Fruit fly (Drosophila melanogaster): ENCODE data around the gene Pak3.

The Pak3 gene

DNA sequence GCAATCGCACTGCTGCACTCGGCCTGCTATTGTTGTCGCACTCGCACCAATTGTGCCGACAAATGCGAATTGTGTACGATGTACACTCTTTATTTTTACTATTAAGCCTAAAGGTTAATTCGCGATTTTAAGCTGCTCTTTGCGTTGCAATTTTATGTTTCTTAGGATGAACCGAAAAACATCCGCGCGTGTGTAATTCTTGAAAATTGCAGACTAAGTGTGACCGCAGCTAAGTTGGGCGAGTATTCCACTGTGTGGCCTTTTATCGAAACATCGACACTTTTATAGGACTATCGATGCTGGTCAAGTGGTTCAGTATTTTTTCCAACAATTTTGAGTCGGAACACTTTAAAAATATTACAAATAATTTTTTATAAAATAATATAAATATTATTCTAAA, at the start of gene Pak3:
TSS of gene Pak3 (minus strand) at position 225 of the 400 bp plus-strand sequence.
- no peak for TF ChIP-seq noc (tag; optimal IDR thresholded peaks at IDR 0.05)

DNA sequence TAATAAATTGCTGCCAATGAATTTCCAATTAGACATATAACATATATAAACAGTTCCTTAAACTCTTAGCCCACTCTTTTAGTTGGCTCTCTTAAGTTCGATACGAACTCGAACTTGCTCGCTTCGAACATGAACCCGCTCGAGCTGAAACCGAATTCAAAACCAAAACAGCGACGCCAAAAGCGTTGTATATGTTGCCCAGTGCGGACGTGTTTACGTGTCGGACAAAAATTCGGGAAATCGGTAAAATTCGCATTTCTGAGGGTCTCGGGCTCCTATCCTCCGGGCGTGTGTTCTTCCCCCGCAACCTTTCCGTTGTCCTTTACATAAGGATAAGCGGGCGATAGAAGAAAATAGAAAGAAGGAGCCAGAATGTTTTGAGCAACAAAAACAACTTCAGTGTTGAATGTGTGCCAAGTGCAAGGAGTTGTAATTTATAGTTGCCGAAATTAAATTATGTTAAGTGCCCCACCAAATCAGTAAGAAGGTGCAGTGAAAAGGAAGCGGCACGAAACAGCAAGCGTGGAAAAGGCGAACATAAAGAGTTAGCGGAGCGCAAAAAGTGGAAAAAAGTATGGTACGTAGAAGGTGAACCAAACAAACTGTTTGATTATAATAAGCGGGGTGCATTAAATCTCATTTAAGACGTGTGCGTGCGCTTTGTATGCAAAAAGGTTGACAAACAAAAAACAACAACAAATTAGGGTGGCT, 49.1 kb upstream of the Pak3 start, which contains the start of gene CG42342:
TSS of gene CG42342 (plus strand) at position 176 of the 711 bp plus-strand sequence.
- no peak for TF ChIP-seq noc (tag; optimal IDR thresholded peaks at IDR 0.05)

DNA sequence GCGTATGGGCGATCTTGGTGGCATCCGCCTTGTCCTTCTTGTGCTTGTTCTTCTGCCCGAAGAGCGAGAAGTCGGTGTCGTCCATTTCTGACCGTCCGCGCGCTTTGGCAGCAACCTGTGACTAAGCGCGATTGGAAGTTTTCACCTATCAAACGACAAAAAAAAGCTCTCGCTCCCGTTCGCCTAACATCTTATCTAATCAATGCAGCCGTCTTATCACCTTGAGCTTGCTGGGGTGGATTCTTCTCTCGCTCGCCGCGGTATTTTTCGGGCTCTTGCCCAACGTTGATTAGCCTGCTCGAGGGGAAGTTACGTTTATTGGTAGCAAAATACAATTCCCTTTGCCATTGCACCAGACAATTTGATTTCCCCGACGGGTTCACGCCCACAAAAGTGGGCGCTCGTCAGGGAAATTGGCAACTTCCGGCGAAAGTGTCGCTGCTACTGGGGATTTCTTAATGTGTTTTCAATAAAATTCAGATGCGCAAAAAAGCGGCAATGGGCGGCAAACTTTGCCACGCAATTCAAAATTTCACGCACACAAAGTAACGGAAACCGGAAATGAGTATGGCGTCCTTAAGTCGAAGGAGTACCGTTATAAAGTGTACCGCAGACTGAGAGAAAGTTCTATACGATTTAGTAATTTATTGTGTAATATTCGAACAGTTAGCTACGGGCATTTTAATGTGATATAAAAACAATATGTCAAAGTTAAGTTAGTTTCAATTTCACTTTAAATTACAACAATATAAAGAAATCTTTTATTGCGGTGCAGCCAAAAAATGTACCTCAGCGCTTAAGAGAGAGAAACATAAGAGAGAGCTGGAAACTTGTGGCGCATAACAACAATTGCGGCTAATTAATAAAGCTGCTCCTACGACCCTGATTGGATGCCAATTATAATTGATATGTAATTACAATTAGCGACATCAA, 47.6 kb upstream of the Pak3 start, which contains the start of gene Decay:
TSS of gene Decay (minus strand) at position 132 of the 933 bp plus-strand sequence.
- no peak for TF ChIP-seq noc (tag; optimal IDR thresholded peaks at IDR 0.05)

DNA sequence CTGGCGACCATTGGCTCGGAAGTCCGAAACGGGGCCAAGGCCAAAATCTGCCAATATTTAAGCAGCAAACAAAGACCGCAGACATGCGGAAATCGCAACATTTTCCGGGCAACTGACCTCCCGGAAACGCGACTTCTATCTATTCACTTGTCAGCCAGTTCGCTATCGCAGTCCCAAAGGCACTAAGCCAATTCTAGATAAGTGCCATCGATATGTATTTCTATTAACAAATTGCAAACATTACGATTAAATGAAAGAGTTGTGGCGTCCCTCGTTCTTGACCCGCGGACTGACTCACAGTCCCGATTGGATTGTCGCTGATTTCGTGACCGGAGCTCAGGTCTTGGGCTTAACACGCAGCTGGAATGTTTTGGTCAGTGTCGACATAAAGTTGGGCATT, 45.2 kb upstream of the Pak3 start, which contains the start of gene Gr89a:
TSS of gene Gr89a (minus strand) at position 101 of the 400 bp plus-strand sequence.
- no peak for TF ChIP-seq noc (tag; optimal IDR thresholded peaks at IDR 0.05)

DNA sequence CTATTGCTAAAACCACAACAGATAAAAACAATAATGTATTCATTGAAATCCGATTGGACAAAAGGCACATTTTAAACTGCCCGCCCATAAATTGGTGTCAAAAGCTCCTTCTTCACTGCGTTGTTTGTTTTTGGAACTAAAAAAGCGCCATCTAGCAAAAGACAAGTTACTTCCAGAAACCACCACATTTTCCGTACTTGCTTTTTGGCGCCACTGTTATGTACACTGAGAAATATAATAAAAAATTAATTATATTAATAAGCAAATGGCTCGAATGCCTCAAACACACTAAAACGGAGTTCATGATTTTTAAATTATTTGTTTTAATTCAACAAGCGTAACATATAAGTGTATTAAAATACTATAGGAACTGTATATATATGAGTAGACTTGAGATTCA, 43.8 kb upstream of the Pak3 start:
- TF ChIP-seq noc (tag; optimal IDR thresholded peaks at IDR 0.05) = no peak

DNA sequence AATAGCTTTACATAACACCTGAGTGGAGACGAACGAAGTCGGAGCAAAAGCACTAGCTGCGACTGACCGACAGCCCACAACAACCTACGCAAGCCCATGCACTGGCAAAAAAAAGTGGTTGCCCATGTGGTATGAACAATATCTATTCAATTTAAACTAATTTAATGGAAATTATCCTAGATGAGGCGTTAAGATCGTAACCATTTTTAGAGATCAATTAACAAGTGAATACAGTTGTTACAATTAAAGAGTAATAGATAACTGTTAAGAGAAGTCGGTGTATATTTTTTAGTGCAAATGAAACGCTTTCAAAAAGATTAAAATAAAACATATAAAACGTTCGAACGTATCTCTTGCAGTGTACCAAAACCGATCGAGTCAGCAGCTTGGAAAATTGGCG, 42.6 kb upstream of the Pak3 start:
- TF ChIP-seq noc (tag; optimal IDR thresholded peaks at IDR 0.05) = no peak

DNA sequence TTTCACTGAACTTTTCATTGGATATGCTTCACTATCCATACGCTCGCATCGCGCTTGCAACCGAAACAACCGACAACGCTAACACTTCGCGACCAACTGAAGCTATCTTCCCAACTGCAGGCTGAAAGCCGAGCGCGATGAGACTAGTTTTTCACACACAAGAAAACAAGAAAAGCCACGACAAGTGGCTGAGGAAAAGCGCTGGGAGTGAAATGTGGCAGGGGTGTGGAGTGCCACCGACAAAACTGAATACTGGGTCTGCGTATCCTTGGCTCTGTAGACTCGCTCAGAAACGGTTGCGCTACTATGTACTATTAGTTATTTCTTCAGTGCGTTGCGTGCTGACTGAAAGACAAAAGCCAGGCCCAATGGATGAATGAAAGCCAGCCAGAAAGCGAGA, 41.7 kb upstream of the Pak3 start, which contains the start of gene Cad89D:
TSS of gene Cad89D (minus strand) at position 101 of the 400 bp plus-strand sequence.
- TF ChIP-seq noc (tag; optimal IDR thresholded peaks at IDR 0.05) = no peak

DNA sequence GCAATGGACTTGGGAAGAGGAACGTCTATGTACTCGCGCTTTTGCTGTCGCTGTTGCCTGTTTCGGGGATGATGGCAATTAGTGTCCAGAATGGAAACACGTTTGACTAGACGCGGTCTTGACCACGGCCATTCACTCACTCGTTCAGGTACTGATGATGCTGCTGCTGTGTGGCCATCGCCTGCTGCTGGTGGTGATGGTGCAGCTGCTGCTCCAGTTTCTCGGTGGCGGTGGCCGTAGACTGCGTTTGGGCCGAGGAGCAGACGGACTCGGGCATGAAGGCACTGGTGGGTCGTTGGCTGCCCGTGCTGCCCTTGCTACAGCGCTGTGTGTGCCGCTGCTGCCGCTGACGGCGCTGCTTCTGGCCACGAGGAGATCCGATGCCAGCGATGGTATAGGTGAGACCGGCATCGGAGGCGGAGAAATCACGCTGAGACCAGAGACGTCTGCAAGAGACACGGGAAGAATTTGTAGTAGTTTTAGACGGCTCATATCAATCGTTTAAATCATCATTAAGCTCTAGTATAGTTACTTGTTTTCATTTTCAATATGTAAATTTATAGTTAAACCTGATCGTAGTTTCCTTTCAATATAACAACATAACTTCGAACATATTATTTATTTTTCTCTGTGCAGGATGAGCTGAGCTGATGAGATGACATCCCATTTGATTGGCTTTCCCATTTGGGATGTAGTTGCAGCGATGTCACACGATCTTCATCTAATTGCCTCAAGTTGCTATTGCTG, 32.0 kb upstream of the Pak3 start:
- TF ChIP-seq noc (tag; optimal IDR thresholded peaks at IDR 0.05) = no peak

DNA sequence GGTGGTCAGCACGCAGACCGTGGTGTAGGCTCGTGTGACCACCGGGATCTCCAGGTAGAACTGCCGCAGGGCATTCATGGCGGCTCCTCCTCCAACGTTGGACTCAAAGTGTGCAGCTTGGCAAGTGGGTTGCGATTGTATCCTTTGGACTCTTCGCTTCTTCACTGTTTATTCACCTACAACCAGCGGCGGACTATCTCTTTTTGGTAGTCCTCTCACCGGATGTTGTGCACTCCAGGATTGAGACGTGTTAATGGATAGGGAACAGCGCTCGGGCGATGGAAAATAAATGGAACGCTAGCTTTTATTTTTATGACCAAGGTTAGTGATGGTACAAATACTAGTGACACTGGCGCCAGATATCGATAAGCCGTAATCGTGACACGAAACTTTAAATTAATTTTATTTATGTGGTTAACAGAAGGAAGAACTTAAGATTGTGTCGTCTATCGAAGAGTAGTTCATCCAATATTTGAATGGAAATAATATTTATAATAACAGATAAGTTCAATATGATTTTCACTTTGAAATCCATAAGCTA, 30.3 kb upstream of the Pak3 start, which contains the start of gene Der-2:
TSS of gene Der-2 (minus strand) at position 347 of the 541 bp plus-strand sequence.
- no peak for TF ChIP-seq noc (tag; optimal IDR thresholded peaks at IDR 0.05)

DNA sequence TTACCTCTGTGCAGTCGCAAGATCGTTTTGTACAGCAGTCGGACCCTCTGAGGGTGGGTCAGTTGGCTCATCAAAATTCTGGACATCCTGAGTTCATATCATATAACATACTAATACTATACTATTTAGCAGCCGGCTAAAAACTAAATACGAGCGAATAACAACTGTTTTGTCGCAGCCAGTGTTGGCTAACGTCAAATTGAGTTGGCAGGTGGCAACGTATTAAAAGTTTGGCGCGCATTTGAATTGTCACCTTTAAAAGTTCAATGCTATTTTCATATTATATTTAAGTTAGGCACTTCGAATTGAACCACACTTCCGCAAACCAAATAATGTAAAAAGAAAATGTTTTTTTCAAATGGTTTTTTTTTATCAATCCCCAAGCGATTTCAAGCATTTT, 28.7 kb upstream of the Pak3 start, which contains the start of gene Sdhaf3:
TSS of gene Sdhaf3 (minus strand) at position 177 of the 400 bp plus-strand sequence.
- no peak for TF ChIP-seq noc (tag; optimal IDR thresholded peaks at IDR 0.05)

DNA sequence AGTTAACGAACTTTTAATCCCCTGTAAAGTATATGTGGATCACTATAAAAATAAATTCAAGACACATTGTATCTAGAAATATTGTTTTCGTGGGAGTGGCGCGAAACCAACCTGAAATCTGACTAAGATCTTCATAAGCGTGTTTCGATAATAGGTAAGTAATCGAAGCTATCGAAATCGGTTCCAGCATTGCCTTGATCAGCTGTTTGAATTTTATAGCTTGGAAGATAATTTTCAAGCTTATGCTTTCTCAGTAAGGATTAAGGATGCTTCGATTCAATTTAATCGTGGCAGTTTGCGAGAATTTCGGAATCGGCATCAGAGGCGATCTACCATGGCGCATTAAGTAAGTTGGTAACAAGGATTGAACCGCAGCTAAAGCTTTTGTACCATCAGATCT, 27.4 kb upstream of the Pak3 start, which contains the start of gene Dhfr:
TSS of gene Dhfr (plus strand) at position 173 of the 400 bp plus-strand sequence.
- no peak for TF ChIP-seq noc (tag; optimal IDR thresholded peaks at IDR 0.05)

DNA sequence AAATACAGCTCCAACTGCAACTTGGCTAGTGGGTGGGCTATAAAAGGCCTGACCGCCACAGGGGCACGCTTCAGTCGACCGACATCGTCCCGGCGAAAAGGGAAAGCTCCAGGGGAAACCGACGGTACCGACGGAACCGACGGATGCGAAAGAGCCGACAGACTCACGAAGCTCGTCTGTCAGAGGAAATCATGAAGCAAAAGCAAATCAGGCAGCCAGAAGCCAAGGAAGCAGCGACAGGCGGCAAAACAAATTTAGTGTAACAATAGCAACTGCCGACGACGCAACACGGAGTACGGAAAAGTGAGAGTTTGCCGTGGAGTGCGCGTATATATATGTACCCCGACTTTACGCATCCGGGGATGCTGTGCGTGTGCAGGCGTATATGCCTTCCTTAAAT, 23.4 kb upstream of the Pak3 start, which contains the start of gene Gyc89Db:
TSS of gene Gyc89Db (plus strand) at position 78 of the 400 bp plus-strand sequence.
- TF ChIP-seq noc (tag; optimal IDR thresholded peaks at IDR 0.05) = no peak

DNA sequence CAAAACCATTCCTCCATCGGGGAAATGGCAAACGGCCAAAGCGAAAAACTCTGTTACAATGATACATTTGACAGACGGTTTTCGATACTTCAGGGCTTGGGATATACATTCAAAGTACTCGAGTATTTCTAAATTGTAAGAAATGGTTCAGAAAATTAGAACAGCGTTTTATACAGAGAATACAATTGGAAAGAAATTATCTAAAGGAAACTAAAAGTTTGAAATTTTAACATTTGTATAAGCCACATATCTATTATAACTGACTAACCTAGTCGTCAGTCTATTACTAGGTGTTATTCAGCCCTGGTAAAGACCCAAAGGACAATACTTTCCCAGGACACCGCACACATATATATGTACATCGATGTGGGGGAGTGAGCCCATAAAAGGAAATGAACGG, 22.9 kb upstream of the Pak3 start:
- TF ChIP-seq noc (tag; optimal IDR thresholded peaks at IDR 0.05) = no peak

DNA sequence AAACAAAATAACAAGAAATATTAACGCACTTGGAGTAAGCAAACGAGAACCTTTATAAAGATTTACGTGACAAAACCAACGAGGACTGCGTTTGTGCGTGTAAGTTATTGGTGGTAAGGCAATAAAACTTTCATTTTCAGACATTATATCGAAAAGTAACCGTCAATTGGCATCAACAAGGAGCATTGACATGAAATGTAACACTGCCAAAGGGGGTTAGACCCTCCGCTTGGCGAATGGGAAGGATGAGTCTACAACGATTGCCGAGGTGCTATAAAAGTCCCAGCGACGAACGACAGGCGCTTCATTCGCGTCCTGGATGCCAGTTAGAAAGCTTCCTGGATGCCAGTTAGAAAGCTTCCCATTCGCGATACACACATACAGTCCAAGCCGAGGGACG, 18.7 kb upstream of the Pak3 start, which contains the start of gene Gyc89Da:
TSS of gene Gyc89Da (plus strand) at position 301 of the 400 bp plus-strand sequence.
- no peak for TF ChIP-seq noc (tag; optimal IDR thresholded peaks at IDR 0.05)

Data from whole organism, larva.